Fruit fly (Drosophila melanogaster) whole organism, wandering third instar larva: Measurements from ENCODE around the gene sgl.

Experiments
- CG32264 ChIP-seq: fragments of 200-800 bp; sonication (Bioruptor generic); optimal IDR thresholded peaks from 2 replicates; lab custom pipeline; 2016; ENCODE audit warnings: missing biosample characterization, missing genetic modification characterization
- CG9705 ChIP-seq: fragments of 200-800 bp; sonication (Bioruptor generic); optimal IDR thresholded peaks from 2 replicates; lab custom pipeline; 2018; ENCODE audit warnings: missing biosample characterization, mild to moderate bottlenecking, missing genetic modification characterization
- CrebA ChIP-seq: fragments of 200-800 bp; sonication (Bioruptor generic); optimal IDR thresholded peaks from 2 replicates; lab custom pipeline; 2016; ENCODE audit warnings: missing biosample characterization, mild to moderate bottlenecking, missing genetic modification characterization, borderline replicate concordance
- Dif ChIP-seq: fragments of 200-275, 200-300 bp; sonication (Bioruptor generic); optimal IDR thresholded peaks from 2 replicates; lab custom pipeline; 2018; ENCODE audit warnings: missing biosample characterization, missing genetic modification characterization; ENCODE audit not compliant: partially characterized antibody
- GATAd ChIP-seq: sonication (Bioruptor generic); optimal IDR thresholded peaks from 2 replicates; lab custom pipeline; 2016; ENCODE audit warnings: missing biosample characterization, missing genetic modification characterization
- HLH106 ChIP-seq: fragments of 200-800 bp; optimal IDR thresholded peaks from 3 replicates; lab custom pipeline; 2019; ENCODE audit warnings: missing biosample characterization, mild to moderate bottlenecking, missing genetic modification characterization, moderate library complexity
- Hnf4 ChIP-seq: fragments of 200-800 bp; sonication (Bioruptor generic); optimal IDR thresholded peaks from 2 replicates; lab custom pipeline; 2016; ENCODE audit warnings: missing biosample characterization, mild to moderate bottlenecking, missing genetic modification characterization
- Hr78 ChIP-seq: fragments of >200 bp; optimal IDR thresholded peaks from 2 replicates; lab custom pipeline; 2017; ENCODE audit warnings: missing biosample characterization, missing genetic modification characterization
- Hr83 ChIP-seq: fragments of 200-300 bp; sonication (Bioruptor generic); optimal IDR thresholded peaks from 2 replicates; lab custom pipeline; 2016; ENCODE audit warnings: missing biosample characterization, mild to moderate bottlenecking, missing genetic modification characterization, moderate library complexity; ENCODE audit not compliant: poor library complexity, severe bottlenecking
- Jra ChIP-seq: sonication (Bioruptor generic); optimal IDR thresholded peaks from 2 replicates; lab custom pipeline; 2016; ENCODE audit warnings: missing biosample characterization, missing genetic modification characterization
- Mio ChIP-seq: sonication (Bioruptor generic); optimal IDR thresholded peaks from 2 replicates; lab custom pipeline; 2016; ENCODE audit warnings: missing biosample characterization, missing genetic modification characterization
- Myc ChIP-seq: fragments of >200 bp; optimal IDR thresholded peaks from 2 replicates; lab custom pipeline; 2017
- N ChIP-seq: fragments of >200 bp; optimal IDR thresholded peaks from 2 replicates; lab custom pipeline; 2018; ENCODE audit warnings: missing biosample characterization, missing external identifiers, missing genetic modification characterization
- OdsH ChIP-seq: fragments of 200-800 bp; sonication (Bioruptor generic); optimal IDR thresholded peaks from 2 replicates; lab custom pipeline; 2016; ENCODE audit warnings: missing biosample characterization, mild to moderate bottlenecking, missing genetic modification characterization
- Rel ChIP-seq, 2 experiments: fragments of 200-800 bp; sonication (Bioruptor generic) in 1 of 2; optimal IDR thresholded peaks; 2 replicates in 1 of 2; 3 replicates in 1 of 2; lab custom pipeline; 2016 to 2019; ENCODE audit warnings: mild to moderate bottlenecking in 2 of 2, missing biosample characterization in 2 of 2, missing genetic modification characterization in 2 of 2, moderate library complexity in 1 of 2
- Sp1 ChIP-seq: fragments of 200-800 bp; sonication (Bioruptor generic); optimal IDR thresholded peaks from 3 replicates; lab custom pipeline; 2019; ENCODE audit warnings: missing biosample characterization, mild to moderate bottlenecking, missing genetic modification characterization, moderate library complexity
- Vsx2 ChIP-seq: fragments of 200-300, 225-300 bp; sonication (Bioruptor generic); optimal IDR thresholded peaks from 2 replicates; lab custom pipeline; 2018; ENCODE audit warnings: missing biosample characterization, missing genetic modification characterization; ENCODE audit not compliant: partially characterized antibody
- br ChIP-seq: fragments of 200-800 bp; sonication (Bioruptor generic); optimal IDR thresholded peaks from 2 replicates; lab custom pipeline; 2016; ENCODE audit warnings: missing biosample characterization, missing genetic modification characterization
- dmrt93B ChIP-seq: fragments of 200-800 bp; sonication (Bioruptor generic); optimal IDR thresholded peaks from 2 replicates; lab custom pipeline; 2018; ENCODE audit warnings: missing biosample characterization, mild to moderate bottlenecking, missing genetic modification characterization
- ey ChIP-seq: fragments of 200-800 bp; sonication (Bioruptor generic); optimal IDR thresholded peaks from 2 replicates; lab custom pipeline; 2016; ENCODE audit warnings: missing biosample characterization, missing genetic modification characterization
- foxo ChIP-seq, 2 experiments: fragments of 200-800 bp; sonication (Bioruptor generic); optimal IDR thresholded peaks; 2 replicates in 1 of 2; 3 replicates in 1 of 2; lab custom pipeline; 2016 to 2017; ENCODE audit warnings: missing biosample characterization in 2 of 2, missing genetic modification characterization in 2 of 2
- fru ChIP-seq: fragments of 200-800 bp; sonication (Bioruptor generic); optimal IDR thresholded peaks from 3 replicates; lab custom pipeline; 2016; ENCODE audit warnings: missing biosample characterization, mild to moderate bottlenecking, missing genetic modification characterization
- h ChIP-seq: fragments of 200-800 bp; sonication (Bioruptor generic); optimal IDR thresholded peaks from 3 replicates; lab custom pipeline; 2016; ENCODE audit warnings: missing biosample characterization, mild to moderate bottlenecking, missing genetic modification characterization
- jim ChIP-seq: fragments of 175-275, 200-325 bp; sonication (Bioruptor generic); optimal IDR thresholded peaks from 2 replicates; lab custom pipeline; 2016; ENCODE audit warnings: missing biosample characterization, mild to moderate bottlenecking, missing genetic modification characterization
- lola ChIP-seq: fragments of >200 bp; optimal IDR thresholded peaks from 2 replicates; lab custom pipeline; 2017; ENCODE audit warnings: missing biosample characterization, missing genetic modification characterization
- pan ChIP-seq: fragments of >200 bp; optimal IDR thresholded peaks from 2 replicates; lab custom pipeline; 2017
- rgr ChIP-seq: fragments of 200-800 bp; sonication (Bioruptor generic); optimal IDR thresholded peaks from 3 replicates; lab custom pipeline; 2016; ENCODE audit warnings: missing biosample characterization, mild to moderate bottlenecking, missing genetic modification characterization
- sage ChIP-seq: fragments of 200-800 bp; sonication (Bioruptor generic); optimal IDR thresholded peaks from 2 replicates; lab custom pipeline; 2016; ENCODE audit warnings: missing biosample characterization, mild to moderate bottlenecking, missing genetic modification characterization
- sv ChIP-seq: fragments of 200-800 bp; sonication (Bioruptor generic); optimal IDR thresholded peaks from 3 replicates; lab custom pipeline; 2016; ENCODE audit warnings: missing biosample characterization, missing genetic modification characterization
- tai ChIP-seq: sonication (Bioruptor generic); optimal IDR thresholded peaks from 2 replicates; lab custom pipeline; 2016; ENCODE audit warnings: missing biosample characterization, missing genetic modification characterization
- usp ChIP-seq: fragments of >200 bp; optimal IDR thresholded peaks from 2 replicates; lab custom pipeline; 2017; ENCODE audit warnings: missing biosample characterization, missing genetic modification characterization
- woc ChIP-seq: sonication (Bioruptor generic); optimal IDR thresholded peaks from 2 replicates; lab custom pipeline; 2016; ENCODE audit warnings: missing biosample characterization, mild to moderate bottlenecking, missing genetic modification characterization

sgl gene

dm6 chr3L:6996907-6997306, 32.3 kb upstream of the sgl start (continued):
- TF ChIP-seq Mio (no peak), rgr (GFP tag; lab: Kevin White, UChicago) (peak; percentile 28), OdsH (peak; percentile 22), h (GFP tag; lab: Kevin White, UChicago) (peak; percentile 26), woc (GFP tag; lab: Kevin White, UChicago) (no peak)

dm6 chr3L:6995364-6995749, 30.8 kb upstream of the sgl start:
- TF ChIP-seq jim (GFP tag; lab: Kevin White, UChicago) (no peak), Myc (lab: Kevin White, UChicago) (peak; percentile 44)

- peak; percentile 70 for TF ChIP-seq Myc (lab: Kevin White, UChicago)
Measured at dm6 chr3L:6994464-6995363, 30.2 kb upstream of the sgl start.

- TF ChIP-seq OdsH (no peak), Jra (GFP tag; lab: Kevin White, UChicago) (no peak), N (GFP tag; lab: Kevin White, UChicago) (no peak), dmrt93B (no peak), lola (GFP tag; lab: Kevin White, UChicago) (no peak), h (GFP tag; lab: Kevin White, UChicago) (no peak), HLH106 (tag; lab: Kevin White, UChicago) (no peak), Hr78 (GFP tag; lab: Kevin White, UChicago) (no peak), Myc (lab: Kevin White, UChicago) (no peak), Mio (no peak)
Measured at dm6 chr3L:6993350-6993749, 28.8 kb upstream of the sgl start.

- no peak for TF ChIP-seq sv (GFP tag; lab: Kevin White, UChicago)
- no peak for TF ChIP-seq Hr78 (GFP tag; lab: Kevin White, UChicago)
- TF ChIP-seq Hr83 (GFP tag; lab: Kevin White, UChicago): no peak
- no peak for TF ChIP-seq CG32264
- no peak for TF ChIP-seq br (GFP tag; lab: Kevin White, UChicago)
- TF ChIP-seq fru: no peak
- no peak for TF ChIP-seq foxo (GFP tag; optimal IDR thresholded peaks at IDR 0.05; lab: Kevin White, UChicago)
- no peak for TF ChIP-seq h (GFP tag; lab: Kevin White, UChicago)
- TF ChIP-seq CG9705 (GFP tag; lab: Kevin White, UChicago): no peak
- TF ChIP-seq Rel (GFP tag; optimal IDR thresholded peaks at IDR 0.05; lab: Kevin White, UChicago): no peak
- TF ChIP-seq Rel (tag; optimal IDR thresholded peaks at IDR 0.05; lab: Kevin White, UChicago): no peak
- no peak for TF ChIP-seq HLH106 (tag; lab: Kevin White, UChicago)
- TF ChIP-seq CrebA (GFP tag; lab: Kevin White, UChicago): no peak
- no peak for TF ChIP-seq jim (GFP tag; lab: Kevin White, UChicago)
- no peak for TF ChIP-seq Vsx2 (GFP tag; lab: Kevin White, UChicago)
- TF ChIP-seq GATAd (GFP tag; lab: Kevin White, UChicago): no peak
- no peak for TF ChIP-seq OdsH
- no peak for TF ChIP-seq Sp1 (GFP tag; lab: Kevin White, UChicago)
- no peak for TF ChIP-seq N (GFP tag; lab: Kevin White, UChicago)
Measured at dm6 chr3L:6990288-6990687, 25.7 kb upstream of the sgl start, which contains the start of gene bin. TSS of gene bin (plus strand) at chr3L:6990622.

- TF ChIP-seq fru (peak; percentile 74), Dif (GFP tag; lab: Kevin White, UChicago) (no peak), Hnf4 (no peak), CrebA (GFP tag; lab: Kevin White, UChicago) (no peak), Vsx2 (GFP tag; lab: Kevin White, UChicago) (no peak), HLH106 (tag; lab: Kevin White, UChicago) (peak; percentile 76), woc (GFP tag; lab: Kevin White, UChicago) (peak; percentile 47), OdsH (peak; percentile 41), Rel (GFP tag; optimal IDR thresholded peaks at IDR 0.05; lab: Kevin White, UChicago) (no peak), Rel (tag; optimal IDR thresholded peaks at IDR 0.05; lab: Kevin White, UChicago) (no peak), tai (GFP tag; lab: Kevin White, UChicago) (no peak), CG9705 (GFP tag; lab: Kevin White, UChicago) (peak; percentile 30), Hr83 (GFP tag; lab: Kevin White, UChicago) (peak; percentile 5), Mio (no peak), foxo (GFP tag; optimal IDR thresholded peaks at IDR 0.05; lab: Kevin White, UChicago) (peak in 1 of 2 experiments; percentile 81), sage (GFP tag; lab: Kevin White, UChicago) (no peak), sv (GFP tag; lab: Kevin White, UChicago) (peak; percentile 67), GATAd (GFP tag; lab: Kevin White, UChicago) (no peak), h (GFP tag; lab: Kevin White, UChicago) (peak; percentile 68), N (GFP tag; lab: Kevin White, UChicago) (no peak), Hr78 (GFP tag; lab: Kevin White, UChicago) (no peak), Jra (GFP tag; lab: Kevin White, UChicago) (no peak), CG32264 (no peak), usp (no peak), ey (GFP tag; lab: Kevin White, UChicago) (peak; percentile 24), pan (lab: Kevin White, UChicago) (no peak), br (GFP tag; lab: Kevin White, UChicago) (no peak)
Measured at dm6 chr3L:6988942-6989569, 24.5 kb upstream of the sgl start.
